Fruit fly (Drosophila melanogaster): ENCODE measurements around the gene Setd3.

The Setd3 gene

dm6 chrX:6993753-6994152 is 25.2 kb upstream of the Setd3 start (continued):
- TF ChIP-seq CG7839 (tag; optimal IDR thresholded peaks at IDR 0.05): peak; percentile 83
- TF ChIP-seq CG10267 (tag; optimal IDR thresholded peaks at IDR 0.05): peak; percentile 48
- TF ChIP-seq lilli (GFP tag; optimal IDR thresholded peaks at IDR 0.05): peak; percentile 75
- TF ChIP-seq CG11723 (GFP tag; optimal IDR thresholded peaks at IDR 0.05): peak; percentile 28
- TF ChIP-seq dysf (GFP tag; IDR thresholded peaks at IDR 0.05): peak; percentile 88
- peak; percentile 0 for TF ChIP-seq tup (GFP tag; optimal IDR thresholded peaks at IDR 0.05)
- TF ChIP-seq CTCF (GFP tag; optimal IDR thresholded peaks at IDR 0.05): no peak
- TF ChIP-seq schlank (tag; optimal IDR thresholded peaks at IDR 0.05): peak; percentile 30
- TF ChIP-seq ara (GFP tag; IDR thresholded peaks at IDR 0.05): peak; percentile 71
- TF ChIP-seq btn (GFP tag; optimal IDR thresholded peaks at IDR 0.05): peak; percentile 35
- TF ChIP-seq ranshi (GFP tag; IDR thresholded peaks at IDR 0.05): peak; percentile 83
- peak; percentile 42 for TF ChIP-seq Sox100B (GFP tag; optimal IDR thresholded peaks at IDR 0.05)
- peak; percentile 86 for TF ChIP-seq slbo (GFP tag; IDR thresholded peaks at IDR 0.05)
- peak; percentile 76 for TF ChIP-seq wdn (GFP tag; IDR thresholded peaks at IDR 0.05)
- peak; percentile 53 for TF ChIP-seq CG11398 (GFP tag; optimal IDR thresholded peaks at IDR 0.05)
- peak; percentile 63; the same call in 1 of the 3 replicates for TF ChIP-seq CG7357 (GFP tag; IDR thresholded peaks at IDR 0.05)
- no peak for TF ChIP-seq ftz-f1 (GFP tag; optimal IDR thresholded peaks at IDR 0.05)
- peak; percentile 59 for TF ChIP-seq CG9876 (GFP tag; optimal IDR thresholded peaks at IDR 0.05)
- TF ChIP-seq crol (GFP tag; IDR thresholded peaks at IDR 0.05): no peak
- TF ChIP-seq CG5245 (GFP tag; optimal IDR thresholded peaks at IDR 0.05): peak; percentile 29
- TF ChIP-seq CG17361 (GFP tag; IDR thresholded peaks at IDR 0.05): peak; percentile 75
- TF ChIP-seq HLHmδ (GFP tag; optimal IDR thresholded peaks at IDR 0.05): no peak
- peak; percentile 79 for TF ChIP-seq stc (GFP tag; IDR thresholded peaks at IDR 0.05)
- TF ChIP-seq CG9727 (GFP tag; optimal IDR thresholded peaks at IDR 0.05): peak; percentile 67
- peak; percentile 47 for TF ChIP-seq bab2 (GFP tag; optimal IDR thresholded peaks at IDR 0.05)
- peak; percentile 62 for TF ChIP-seq az2 (GFP tag; optimal IDR thresholded peaks at IDR 0.05)
- peak; percentile 61 for TF ChIP-seq CG15514 (GFP tag; optimal IDR thresholded peaks at IDR 0.05)
- TF ChIP-seq CG30431 (GFP tag; optimal IDR thresholded peaks at IDR 0.05): peak; percentile 41
- peak; percentile 53 for TF ChIP-seq slp2 (GFP tag; optimal IDR thresholded peaks at IDR 0.05)
- TF ChIP-seq chif (GFP tag; optimal IDR thresholded peaks at IDR 0.05): peak; percentile 68 to 71
- TF ChIP-seq pzg (GFP tag; optimal IDR thresholded peaks at IDR 0.05): no peak
- TF ChIP-seq CG17328 (GFP tag; IDR thresholded peaks at IDR 0.05): peak; percentile 77
- TF ChIP-seq CG9609 (GFP tag; optimal IDR thresholded peaks at IDR 0.05): peak; percentile 38
- TF ChIP-seq D19B (GFP tag; optimal IDR thresholded peaks at IDR 0.05): peak; percentile 55
- peak; percentile 54; the same call in 1 of the 2 replicates for TF ChIP-seq bowl (GFP tag; IDR thresholded peaks at IDR 0.05)
- peak; percentile 42 for TF ChIP-seq CG18476 (GFP tag; optimal IDR thresholded peaks at IDR 0.05)
- TF ChIP-seq CG14667 (GFP tag; IDR thresholded peaks at IDR 0.05): peak; percentile 55
- TF ChIP-seq Sry-β (GFP tag; optimal IDR thresholded peaks at IDR 0.05): no peak
- TF ChIP-seq E2f2 (GFP tag; IDR thresholded peaks at IDR 0.05): peak; percentile 59; the same call in 1 of the 2 replicates
- peak; percentile 80 for TF ChIP-seq B-H1 (GFP tag; IDR thresholded peaks at IDR 0.05)
- peak; percentile 32 for TF ChIP-seq odd (GFP tag; optimal IDR thresholded peaks at IDR 0.05)
- peak; percentile 74 for TF ChIP-seq gro (GFP tag; optimal IDR thresholded peaks at IDR 0.05)
- TF ChIP-seq Mes4 (GFP tag; optimal IDR thresholded peaks at IDR 0.05): peak; percentile 51
- no peak for TF ChIP-seq tna (GFP tag; IDR thresholded peaks at IDR 0.05; ENCODE audit: partially characterized antibody)
- TF ChIP-seq sim (GFP tag; IDR thresholded peaks at IDR 0.05): peak; percentile 11; the same call in 1 of the 2 replicates
- peak; percentile 68 for TF ChIP-seq Antp (GFP tag; optimal IDR thresholded peaks at IDR 0.05)
- TF ChIP-seq her (GFP tag; optimal IDR thresholded peaks at IDR 0.05): peak; percentile 72
- TF ChIP-seq gt (GFP tag; IDR thresholded peaks at IDR 0.05): peak; percentile 62
- no peak for TF ChIP-seq Dad (GFP tag; optimal IDR thresholded peaks at IDR 0.05)
- TF ChIP-seq Dek (tag; optimal IDR thresholded peaks at IDR 0.05): peak; percentile 62
- peak; percentile 64 for TF ChIP-seq CG10979 (tag; optimal IDR thresholded peaks at IDR 0.05)
- TF ChIP-seq grn (GFP tag; optimal IDR thresholded peaks at IDR 0.05): no peak
- TF ChIP-seq CG6765 (GFP tag; optimal IDR thresholded peaks at IDR 0.05): no peak
